Fruit fly (Drosophila melanogaster) S2 (cell line): ENCODE measurements around the gene CG11122.

ENCODE experiments used
- CG8478 ChIP-seq: fragments of >200 bp; optimal IDR thresholded peaks from 2 replicates; lab custom pipeline; 2018
- CTCF ChIP-seq, 2 experiments: fragments of >200 bp; optimal IDR thresholded peaks; 2 replicates each; lab custom pipeline; 2018

DNA sequence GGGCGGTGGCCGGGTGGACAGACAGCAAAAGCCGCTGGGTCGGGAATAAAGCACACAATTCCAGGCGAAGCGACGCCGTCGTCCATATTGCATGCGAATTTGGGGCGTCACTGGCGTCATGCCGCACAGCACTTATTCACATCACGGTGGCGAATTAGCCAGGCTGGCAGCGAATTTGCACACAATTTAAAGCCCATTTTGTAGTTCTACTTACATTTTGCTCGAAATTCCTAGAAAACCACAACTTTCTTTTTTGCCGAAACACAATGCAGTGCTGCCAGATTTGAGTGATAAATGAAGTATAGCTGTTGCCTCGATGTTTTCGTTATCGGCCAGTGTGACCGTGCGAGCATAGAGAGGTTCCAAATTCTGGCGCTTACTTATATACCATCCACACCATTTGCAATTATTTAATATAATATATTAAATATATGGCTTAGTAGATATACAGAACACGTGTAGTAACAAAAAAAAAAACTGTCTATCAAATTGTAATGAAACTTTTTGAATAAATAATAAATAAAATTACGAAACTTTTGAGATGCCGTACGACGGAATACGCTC lies 23.8 kb upstream of the CG11122 start, which contains the start of gene Ran:
- TF ChIP-seq CG8478 (lab: Kevin White, UChicago) (no peak), CTCF (optimal IDR thresholded peaks at IDR 0.05; lab: Kevin White, UChicago) (no peak)
